Worm (Caenorhabditis elegans): ENCODE results near the gene alh-12.
"Not testable (repeated sequence)": the region's sequence is repeated elsewhere in the genome, so short reads cannot be mapped to it uniquely, and the experiment has no call there.

alh-12 gene

ce11 chrIII:7453653-7454124 lies at the start of gene alh-12:
Gene alh-12 (plus strand): TSS chrIII:7454074.
- TF ChIP-seq W03F9.2 (tag; optimal IDR thresholded peaks at IDR 0.05) (no peak), him-1 (tag; optimal IDR thresholded peaks at IDR 0.05) (no peak), dao-5 (tag; optimal IDR thresholded peaks at IDR 0.05) (no peak)

ce11 chrIII:7456640-7457039 lies 2.8 kb downstream of the alh-12 start, which contains the start of gene Y69F12A.1:
Gene Y69F12A.1 (plus strand): TSS chrIII:7456940.
- TF ChIP-seq dao-5 (tag; optimal IDR thresholded peaks at IDR 0.05) (no peak), W03F9.2 (tag; optimal IDR thresholded peaks at IDR 0.05) (no peak), him-1 (tag; optimal IDR thresholded peaks at IDR 0.05) (no peak)

- TF ChIP-seq him-1 (tag; optimal IDR thresholded peaks at IDR 0.05) (no peak), W03F9.2 (tag; optimal IDR thresholded peaks at IDR 0.05) (no peak), dao-5 (tag; optimal IDR thresholded peaks at IDR 0.05) (no peak)
These were observed 5.0 kb downstream of the alh-12 start, which contains the start of the genes fipr-19 and fipr-18 for ce11 chrIII:7458846-7459365. Gene fipr-19 (minus strand): TSS chrIII:7458946. Gene fipr-18 (plus strand): TSS chrIII:7459315.

ce11 chrIII:7460018-7460417 lies 6.1 kb downstream of the alh-12 start, which contains the start of gene mls-1:
Gene mls-1 (plus strand): TSS chrIII:7460341.
- TF ChIP-seq W03F9.2 (tag; optimal IDR thresholded peaks at IDR 0.05): no peak
- no peak for TF ChIP-seq him-1 (tag; optimal IDR thresholded peaks at IDR 0.05)
- no peak for TF ChIP-seq dao-5 (tag; optimal IDR thresholded peaks at IDR 0.05)

- no peak for TF ChIP-seq W03F9.2 (tag; optimal IDR thresholded peaks at IDR 0.05)
- no peak for TF ChIP-seq dao-5 (tag; optimal IDR thresholded peaks at IDR 0.05)
- TF ChIP-seq him-1 (tag; optimal IDR thresholded peaks at IDR 0.05): no peak
These were observed 8.4 kb downstream of the alh-12 start, which contains the start of gene fipr-20 for ce11 chrIII:7462295-7462694. Gene fipr-20 (minus strand): TSS chrIII:7462395.

ce11 chrIII:7463438-7464008 lies 9.6 kb downstream of the alh-12 start, which contains the start of gene H14A12.3:
Gene H14A12.3 (plus strand): TSS chrIII:7463797.
- TF ChIP-seq him-1 (tag; optimal IDR thresholded peaks at IDR 0.05) (no peak), dao-5 (tag; optimal IDR thresholded peaks at IDR 0.05) (no peak), W03F9.2 (tag; optimal IDR thresholded peaks at IDR 0.05) (no peak)

- TF ChIP-seq him-1 (tag; optimal IDR thresholded peaks at IDR 0.05) (no peak), W03F9.2 (tag; optimal IDR thresholded peaks at IDR 0.05) (no peak)
These were observed 11.5 kb downstream of the alh-12 start, which contains the start of gene fum-1 for ce11 chrIII:7465347-7465746. Gene fum-1 (plus strand): TSS chrIII:7465605.

ce11 chrIII:7468980-7469379 lies 15.1 kb downstream of the alh-12 start, which contains the start of gene H14A12.5:
Gene H14A12.5 (minus strand): TSS chrIII:7469080.
- not testable (repeated sequence) for TF ChIP-seq W03F9.2, him-1, dao-5 (tag; optimal IDR thresholded peaks at IDR 0.05)

ce11 chrIII:7478932-7479331 lies 25.1 kb downstream of the alh-12 start:
- TF ChIP-seq dao-5 (tag; optimal IDR thresholded peaks at IDR 0.05) (no peak), him-1 (tag; optimal IDR thresholded peaks at IDR 0.05) (no peak), W03F9.2 (tag; optimal IDR thresholded peaks at IDR 0.05) (no peak)

- TF ChIP-seq dao-5 (tag; optimal IDR thresholded peaks at IDR 0.05) (no peak), him-1 (tag; optimal IDR thresholded peaks at IDR 0.05) (no peak), W03F9.2 (tag; optimal IDR thresholded peaks at IDR 0.05) (no peak)
These were observed 30.9 kb downstream of the alh-12 start for ce11 chrIII:7484765-7485164.

- TF ChIP-seq dao-5 (tag; optimal IDR thresholded peaks at IDR 0.05) (no peak), him-1 (tag; optimal IDR thresholded peaks at IDR 0.05) (no peak), W03F9.2 (tag; optimal IDR thresholded peaks at IDR 0.05) (no peak)
These were observed 34.4 kb downstream of the alh-12 start for ce11 chrIII:7488303-7488702.

- TF ChIP-seq dao-5 (tag; optimal IDR thresholded peaks at IDR 0.05) (no peak), him-1 (tag; optimal IDR thresholded peaks at IDR 0.05) (no peak), W03F9.2 (tag; optimal IDR thresholded peaks at IDR 0.05) (no peak)
These were observed 35.2 kb downstream of the alh-12 start, which contains the start of gene mup-4 for ce11 chrIII:7489055-7489534. Gene mup-4 (minus strand): TSS chrIII:7489105.

ce11 chrIII:7490061-7490460 lies 36.2 kb downstream of the alh-12 start:
- TF ChIP-seq dao-5 (tag; optimal IDR thresholded peaks at IDR 0.05) (no peak), W03F9.2 (tag; optimal IDR thresholded peaks at IDR 0.05) (no peak), him-1 (tag; optimal IDR thresholded peaks at IDR 0.05) (no peak)

ce11 chrIII:7491931-7492330 lies 38.1 kb downstream of the alh-12 start:
- TF ChIP-seq dao-5 (tag; optimal IDR thresholded peaks at IDR 0.05) (no peak), him-1 (tag; optimal IDR thresholded peaks at IDR 0.05) (no peak), W03F9.2 (tag; optimal IDR thresholded peaks at IDR 0.05) (no peak)
